Worm (Caenorhabditis elegans) whole organism, L4/young adult: Measurements from ENCODE around the gene cdc-50.B.

ENCODE experiments used
- W03F9.2 ChIP-seq: fragments of 150-350 bp; optimal IDR thresholded peaks from 2 replicates; lab custom pipeline; 2014; ENCODE audit warnings: missing biosample characterization, missing genetic modification characterization
- dao-5 ChIP-seq: sonication (generic microtip); optimal IDR thresholded peaks from 2 replicates; lab custom pipeline; 2016; ENCODE audit warnings: missing genotype, missing genetic modification characterization, moderate library complexity, missing compliant biosample characterization
- him-1 ChIP-seq: sonication (generic microtip); optimal IDR thresholded peaks from 2 replicates; lab custom pipeline; 2016; ENCODE audit warnings: missing genotype, missing genetic modification reagents, missing genetic modification characterization, missing compliant biosample characterization

- TF ChIP-seq him-1 (tag; lab: Kevin White, UChicago) (no peak), dao-5 (no peak), W03F9.2 (tag; lab: Kevin White, UChicago) (no peak)
Measured at ce11 chrIV:8816029-8816428, 51.4 kb downstream of the cdc-50.B start, which contains the start of gene grsp-2.
